Worm (Caenorhabditis elegans) whole organism, L4 larva: ENCODE measurements around the gene mmcm-1.

ENCODE experiments used
- F10B5.3 ChIP-seq: sonication (generic microtip); optimal IDR thresholded peaks from 2 replicates; lab custom pipeline; 2016; ENCODE audit warnings: mild to moderate bottlenecking, missing genetic modification characterization, missing compliant biosample characterization
- F26F4.8 ChIP-seq: fragments of 200-800 bp; sonication (Bioruptor generic); conservative IDR thresholded peaks from 2 replicates; pipeline ENCODE4 v1.3.6; 2022; ENCODE audit warnings: missing genetic modification characterization, missing compliant biosample characterization
- F44E2.7 ChIP-seq: fragments of 200-800 bp; sonication (Bioruptor generic); IDR thresholded peaks from 2 replicates; pipeline ENCODE4 v2.1.2; 2022; ENCODE audit warnings: missing genetic modification characterization, missing compliant biosample characterization
- F49E8.2 ChIP-seq: sonication (generic microtip); optimal IDR thresholded peaks from 2 replicates; lab custom pipeline; 2016; ENCODE audit warnings: missing compliant biosample characterization, mild to moderate bottlenecking, missing genetic modification characterization, borderline replicate concordance
- R02D3.7 ChIP-seq: fragments of 150-350 bp; sonication (generic microtip); optimal IDR thresholded peaks from 3 replicates; lab custom pipeline; 2014; ENCODE audit warnings: missing biosample characterization, missing genetic modification characterization
- T26A8.4 ChIP-seq: fragments of 200-800 bp; sonication (Bioruptor generic); IDR thresholded peaks from 2 replicates; pipeline ENCODE4 v1.3.6; 2022; ENCODE audit warnings: missing genetic modification characterization, missing compliant biosample characterization
- Y5F2A.4 ChIP-seq: fragments of 200-800 bp; sonication (Bioruptor generic); optimal IDR thresholded peaks from 2 replicates; lab custom pipeline; 2018; ENCODE audit warnings: mild to moderate bottlenecking, missing genetic modification characterization, missing compliant biosample characterization
- Y75B8A.6 ChIP-seq: fragments of 200-800 bp; sonication (Bioruptor generic); IDR thresholded peaks from 2 replicates; pipeline ENCODE4 v1.3.6; 2022; ENCODE audit warnings: missing genetic modification reagents, missing genetic modification characterization, missing compliant biosample characterization
- aly-2 ChIP-seq: sonication (generic microtip); optimal IDR thresholded peaks from 2 replicates; lab custom pipeline; 2018; ENCODE audit warnings: missing biosample characterization, missing genetic modification characterization
- ama-1 ChIP-seq: fragments of 150-350 bp; optimal IDR thresholded peaks from 2 replicates; lab custom pipeline; 2014; ENCODE audit warnings: inconsistent platforms, mixed read lengths
- arid-1 ChIP-seq: fragments of 200-800 bp; sonication (Bioruptor generic); conservative IDR thresholded peaks from 2 replicates; pipeline ENCODE4 v1.3.6; 2022; ENCODE audit warnings: missing genetic modification reagents, missing genetic modification characterization, missing compliant biosample characterization
- attf-4 ChIP-seq: sonication (generic microtip); optimal IDR thresholded peaks from 3 replicates; lab custom pipeline; 2017; ENCODE audit warnings: missing biosample characterization, missing genetic modification characterization
- ceh-20 ChIP-seq: fragments of 200-800 bp; sonication (Bioruptor generic); IDR thresholded peaks from 2 replicates; pipeline ENCODE4 v1.3.6; 2022; ENCODE audit warnings: missing genetic modification reagents, missing genetic modification characterization, missing compliant biosample characterization
- ceh-32 ChIP-seq: sonication (generic microtip); optimal IDR thresholded peaks from 2 replicates; lab custom pipeline; 2016; ENCODE audit warnings: mild to moderate bottlenecking, missing genetic modification characterization, missing compliant biosample characterization; ENCODE audit not compliant: poor library complexity
- ceh-62 ChIP-seq: sonication (generic microtip); optimal IDR thresholded peaks from 2 replicates; lab custom pipeline; 2017; ENCODE audit warnings: missing biosample characterization, missing genetic modification characterization
- ces-1 ChIP-seq: fragments of 150-350 bp; sonication (generic microtip); optimal IDR thresholded peaks from 4 replicates; lab custom pipeline; 2014; ENCODE audit warnings: missing biosample characterization, missing genetic modification reagents, missing genetic modification characterization
- cey-2 ChIP-seq: sonication (generic microtip); optimal IDR thresholded peaks from 3 replicates; lab custom pipeline; 2017; ENCODE audit warnings: missing genetic modification characterization, mild to moderate bottlenecking, missing compliant biosample characterization, antibody characterized with exemption, borderline replicate concordance; ENCODE audit not compliant: insufficient read depth
- daf-19 ChIP-seq: fragments of 200-800 bp; sonication (Bioruptor generic); conservative IDR thresholded peaks from 2 replicates; pipeline ENCODE4 v1.3.6; 2022; ENCODE audit warnings: missing genetic modification characterization, missing compliant biosample characterization
- dmd-6 ChIP-seq: fragments of 200-800 bp; sonication (Bioruptor generic); IDR thresholded peaks from 2 replicates; pipeline ENCODE4 v1.3.6; 2022; ENCODE audit warnings: missing genetic modification reagents, missing genetic modification characterization, missing compliant biosample characterization
- dpl-1 ChIP-seq: fragments of 150-350 bp; optimal IDR thresholded peaks from 2 replicates; lab custom pipeline; 2014; ENCODE audit warnings: missing biosample characterization, missing genetic modification reagents, missing genetic modification characterization
- dve-1 ChIP-seq: sonication (generic microtip); optimal IDR thresholded peaks from 2 replicates; lab custom pipeline; 2017; ENCODE audit warnings: antibody characterized with exemption, mild to moderate bottlenecking, missing genetic modification characterization, missing compliant biosample characterization; ENCODE audit not compliant: insufficient read depth
- egl-27 ChIP-seq: sonication (generic microtip); optimal IDR thresholded peaks from 3 replicates; lab custom pipeline; 2017; ENCODE audit warnings: missing biosample characterization, missing genetic modification reagents, missing genetic modification characterization
- egl-43 ChIP-seq: fragments of 200-800 bp; sonication (Bioruptor generic); IDR thresholded peaks from 2 replicates; pipeline ENCODE4 v1.3.6; 2022; ENCODE audit warnings: missing genetic modification reagents, missing genetic modification characterization, missing compliant biosample characterization
- fkh-10 ChIP-seq: fragments of 150-350 bp; optimal IDR thresholded peaks from 2 replicates; lab custom pipeline; 2014; ENCODE audit warnings: missing biosample characterization, missing genetic modification reagents, missing genetic modification characterization
- gei-8 ChIP-seq: fragments of 200-800 bp; sonication (Bioruptor generic); optimal IDR thresholded peaks from 2 replicates; lab custom pipeline; 2018; ENCODE audit warnings: mild to moderate bottlenecking, missing genetic modification characterization, missing compliant biosample characterization
- hif-1 ChIP-seq, 2 experiments: sonication (generic microtip); optimal IDR thresholded peaks; 2 replicates each; lab custom pipeline; 2016 to 2017; ENCODE audit warnings: missing compliant biosample characterization in 2 of 2, missing genetic modification characterization in 2 of 2, missing genetic modification reagents in 2 of 2, missing genotype in 2 of 2, mild to moderate bottlenecking in 1 of 2
- hlh-30 ChIP-seq: sonication (generic microtip); optimal IDR thresholded peaks from 2 replicates; lab custom pipeline; 2017; ENCODE audit warnings: antibody characterized with exemption, mild to moderate bottlenecking, missing genetic modification characterization, missing compliant biosample characterization; ENCODE audit not compliant: insufficient read depth
- lin-13 ChIP-seq: fragments of 150-350 bp; optimal IDR thresholded peaks from 2 replicates; lab custom pipeline; 2014; ENCODE audit warnings: missing biosample characterization, missing genetic modification reagents, missing genetic modification characterization
- lin-39 ChIP-seq: fragments of 150-350 bp; optimal IDR thresholded peaks from 2 replicates; lab custom pipeline; 2014; ENCODE audit warnings: missing biosample characterization, missing genetic modification reagents, missing genetic modification characterization
- lir-3 ChIP-seq: sonication (generic microtip); optimal IDR thresholded peaks from 2 replicates; lab custom pipeline; 2016; ENCODE audit warnings: mild to moderate bottlenecking, missing genetic modification characterization, missing compliant biosample characterization
- madf-9 ChIP-seq: fragments of 200-800 bp; sonication (Bioruptor generic); conservative IDR thresholded peaks from 2 replicates; pipeline ENCODE4 v1.3.6; 2022; ENCODE audit warnings: missing genetic modification reagents, missing genetic modification characterization, missing compliant biosample characterization
- mdt-29 ChIP-seq: fragments of 200-800 bp; sonication (Bioruptor generic); IDR thresholded peaks from 2 replicates; pipeline ENCODE4 v1.3.6; 2022; ENCODE audit warnings: missing genetic modification reagents, missing genetic modification characterization, missing compliant biosample characterization
- mep-1 ChIP-seq: fragments of 150-350 bp; sonication (generic microtip); optimal IDR thresholded peaks from 3 replicates; lab custom pipeline; 2014; ENCODE audit warnings: missing biosample characterization, missing genetic modification characterization
- mxl-3 ChIP-seq: fragments of 200-800 bp; sonication (Bioruptor generic); optimal IDR thresholded peaks from 2 replicates; lab custom pipeline; 2018; ENCODE audit warnings: mild to moderate bottlenecking, missing genetic modification characterization, missing compliant biosample characterization
- nhr-25 ChIP-seq: sonication (generic microtip); optimal IDR thresholded peaks from 2 replicates; lab custom pipeline; 2017; ENCODE audit warnings: missing genetic modification characterization, mild to moderate bottlenecking, missing compliant biosample characterization, antibody characterized with exemption, moderate library complexity, borderline replicate concordance; ENCODE audit not compliant: insufficient read depth
- nhr-41 ChIP-seq: fragments of 200-800 bp; sonication (Bioruptor generic); IDR thresholded peaks from 2 replicates; pipeline ENCODE4 v1.3.6; 2022; ENCODE audit warnings: missing genetic modification reagents, missing genetic modification characterization, missing compliant biosample characterization
- nhr-6 ChIP-seq: fragments of 150-350 bp; optimal IDR thresholded peaks from 2 replicates; lab custom pipeline; 2014; ENCODE audit warnings: missing biosample characterization, missing genetic modification characterization
- nhr-76 ChIP-seq: fragments of 150-350 bp; optimal IDR thresholded peaks from 2 replicates; lab custom pipeline; 2014; ENCODE audit warnings: missing biosample characterization, missing genetic modification characterization
- pha-4 ChIP-seq, 2 experiments: fragments of 150-350 bp in 1 of 2; fragments of 200-800 bp in 1 of 2; sonication (Bioruptor generic) in 1 of 2; IDR thresholded peaks in 1 of 2; optimal IDR thresholded peaks in 1 of 2; 2 replicates each; pipeline versions ENCODE4 v1.3.6 to Lab custom; 2014 to 2022; ENCODE audit warnings: missing genetic modification characterization in 2 of 2, missing genetic modification reagents in 2 of 2, missing biosample characterization in 1 of 2, missing compliant biosample characterization in 1 of 2
- php-3 ChIP-seq: fragments of 200-800 bp; sonication (Bioruptor generic); IDR thresholded peaks from 2 replicates; pipeline ENCODE4 v1.3.6; 2022; ENCODE audit warnings: missing genetic modification reagents, missing genetic modification characterization, missing compliant biosample characterization
- rbr-2 ChIP-seq: sonication (generic microtip); optimal IDR thresholded peaks from 2 replicates; lab custom pipeline; 2016; ENCODE audit warnings: missing genotype, missing genetic modification characterization, missing compliant biosample characterization
- spr-1 ChIP-seq: sonication (generic microtip); optimal IDR thresholded peaks from 2 replicates; lab custom pipeline; 2016; ENCODE audit warnings: mild to moderate bottlenecking, missing genetic modification characterization, missing compliant biosample characterization
- tag-97 ChIP-seq: fragments of 200-800 bp; sonication (Bioruptor generic); IDR thresholded peaks from 2 replicates; pipeline ENCODE4 v1.3.6; 2022; ENCODE audit warnings: missing genetic modification characterization, missing compliant biosample characterization
- unc-130 ChIP-seq: sonication (generic microtip); optimal IDR thresholded peaks from 2 replicates; lab custom pipeline; 2016; ENCODE audit warnings: missing genetic modification reagents, missing genetic modification characterization, missing compliant biosample characterization
- unc-62 ChIP-seq, 3 experiments: fragments of 150-350 bp in 1 of 3; sonication (generic microtip); optimal IDR thresholded peaks in 2 of 3; peaks in 1 of 3; 1 replicate in 1 of 3; 2 replicates in 2 of 3; lab custom pipeline; 2014 to 2017; ENCODE audit warnings: missing biosample characterization in 3 of 3, missing genetic modification characterization in 3 of 3, missing genetic modification reagents in 3 of 3, missing genotype in 1 of 3
- vab-7 ChIP-seq: fragments of 200-800 bp; sonication (Bioruptor generic); IDR thresholded peaks from 2 replicates; pipeline ENCODE4 v1.3.6; 2022; ENCODE audit warnings: missing genetic modification reagents, missing genetic modification characterization, missing compliant biosample characterization
- zfp-2 ChIP-seq: sonication (generic microtip); optimal IDR thresholded peaks from 2 replicates; lab custom pipeline; 2016; ENCODE audit warnings: mild to moderate bottlenecking, missing genetic modification characterization, missing compliant biosample characterization
- zip-11 ChIP-seq: fragments of 200-800 bp; sonication (Bioruptor generic); IDR thresholded peaks from 2 replicates; pipeline ENCODE4 v1.3.6; 2022; ENCODE audit warnings: missing genetic modification characterization, missing compliant biosample characterization

Gene mmcm-1

DNA sequence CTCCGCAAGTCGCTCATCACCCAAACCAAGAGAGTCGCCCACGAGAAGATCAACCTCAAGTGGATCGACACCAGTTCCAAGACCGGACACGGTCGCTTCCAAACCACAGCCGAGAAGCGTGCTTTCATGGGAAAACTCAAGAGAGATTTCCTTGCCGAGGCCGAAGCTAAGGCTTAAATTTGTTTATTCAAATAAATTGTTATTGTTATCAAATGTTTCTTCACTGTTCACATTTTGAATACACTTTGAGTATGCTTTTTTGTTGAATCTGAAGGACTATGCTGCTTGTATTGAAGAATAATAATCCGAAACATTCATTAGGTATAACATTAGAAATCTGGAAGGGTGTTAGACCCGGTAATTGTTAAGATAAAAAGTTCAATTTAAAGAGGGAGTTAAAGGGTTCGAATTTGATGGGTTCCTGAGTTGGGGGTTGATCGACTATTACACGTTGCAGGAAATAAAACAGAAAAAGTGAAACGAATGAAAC lies 38.1 kb downstream of the mmcm-1 start (continued):
- TF ChIP-seq pha-4 (GFP tag; IDR thresholded peaks at IDR 0.05; lab: Robert Waterston, UW) (peak; percentile 59), pha-4 (tag; optimal IDR thresholded peaks at IDR 0.05; lab: Kevin White, UChicago) (no peak), mdt-29 (GFP tag; lab: Robert Waterston, UW) (0 out of 2 replicates have a peak, but pooled peaks have one; percentile 67), egl-43 (peak; percentile 3; the same call in 1 of the 2 replicates), dpl-1 (GFP tag; lab: Kevin White, UChicago) (no peak), R02D3.7 (tag; lab: Kevin White, UChicago) (no peak), daf-19 (GFP tag; lab: Robert Waterston, UW) (no peak), zip-11 (GFP tag; lab: Robert Waterston, UW) (no peak), php-3 (0 out of 2 replicates have a peak, but pooled peaks have one; percentile 20), ama-1 (peak; percentile 86), nhr-25 (tag; lab: Kevin White, UChicago) (no peak), gei-8 (no peak), Y5F2A.4 (GFP tag; lab: Kevin White, UChicago) (peak; percentile 57), madf-9 (peak; percentile 35; the same call in 1 of the 2 replicates), F44E2.7 (GFP tag; lab: Robert Waterston, UW) (0 out of 2 replicates have a peak, but pooled peaks have one; percentile 17), F10B5.3 (no peak), ceh-20 (no peak), unc-62 (GFP tag; optimal IDR thresholded peaks at IDR 0.05 in 1 of 2; lab: Kevin White, UChicago) (no peak), unc-62 (tag; optimal IDR thresholded peaks at IDR 0.05; lab: Kevin White, UChicago) (no peak), lin-39 (tag; lab: Kevin White, UChicago) (no peak), tag-97 (GFP tag; lab: Robert Waterston, UW) (no peak), ceh-32 (tag; lab: Kevin White, UChicago) (no peak), rbr-2 (tag; lab: Kevin White, UChicago) (no peak), mxl-3 (GFP tag; lab: Kevin White, UChicago) (no peak), attf-4 (tag; lab: Kevin White, UChicago) (no peak), nhr-76 (tag; lab: Kevin White, UChicago) (no peak), spr-1 (tag; lab: Kevin White, UChicago) (no peak), dmd-6 (GFP tag; lab: Robert Waterston, UW) (no peak; the same call in 1 of the 2 replicates), hlh-30 (no peak), fkh-10 (GFP tag; lab: Kevin White, UChicago) (no peak), lin-13 (GFP tag; lab: Kevin White, UChicago) (peak; percentile 71), dve-1 (peak; percentile 49), ceh-62 (tag; lab: Kevin White, UChicago) (no peak), ces-1 (GFP tag; lab: Kevin White, UChicago) (peak; percentile 41), F26F4.8 (GFP tag; lab: Robert Waterston, UW) (no peak), Y75B8A.6 (GFP tag; lab: Robert Waterston, UW) (peak; percentile 55; the same call in 1 of the 2 replicates), F49E8.2 (tag; lab: Kevin White, UChicago) (peak; percentile 96), zfp-2 (no peak), T26A8.4 (GFP tag; lab: Robert Waterston, UW) (peak; percentile 59; the same call in 1 of the 2 replicates), nhr-6 (no peak), arid-1 (GFP tag; lab: Robert Waterston, UW) (peak; percentile 66; the same call in 1 of the 2 replicates), hif-1 (tag; optimal IDR thresholded peaks at IDR 0.05; lab: Kevin White, UChicago) (no peak), vab-7 (no peak), unc-130 (GFP tag; lab: Kevin White, UChicago) (peak; percentile 87), nhr-41 (GFP tag; lab: Robert Waterston, UW) (0 out of 2 replicates have a peak, but pooled peaks have one; percentile 47), cey-2 (tag; lab: Kevin White, UChicago) (no peak), mep-1 (tag; lab: Kevin White, UChicago) (peak; percentile 88), lir-3 (tag; lab: Kevin White, UChicago) (no peak), aly-2 (tag; lab: Kevin White, UChicago) (peak; percentile 86), egl-27 (tag; lab: Kevin White, UChicago) (no peak)
